Worm (Caenorhabditis elegans) whole organism, L1 larva: Measurements from ENCODE around the gene let-19.

Experiments
- C16A3.4 ChIP-seq: fragments of 150-350 bp; optimal IDR thresholded peaks from 2 replicates; lab custom pipeline; 2014; ENCODE audit warnings: missing biosample characterization, missing genetic modification characterization
- F16B12.6 ChIP-seq: fragments of 150-350 bp; optimal IDR thresholded peaks from 2 replicates; lab custom pipeline; 2014; ENCODE audit warnings: missing biosample characterization, missing genetic modification characterization
- blmp-1 ChIP-seq: fragments of 150-350 bp; optimal IDR thresholded peaks from 2 replicates; lab custom pipeline; 2014; ENCODE audit warnings: missing biosample characterization, missing genetic modification characterization
- ceh-8 ChIP-seq: fragments of 200-800 bp; sonication (Bioruptor generic); optimal IDR thresholded peaks from 2 replicates; lab custom pipeline; 2018; ENCODE audit warnings: mild to moderate bottlenecking, missing genetic modification characterization, moderate library complexity, missing compliant biosample characterization
- ceh-82 ChIP-seq, 3 experiments: fragments of 150-350 bp in 1 of 3; sonication (generic microtip) in 2 of 3; optimal IDR thresholded peaks; 2 replicates each; lab custom pipeline; 2014 to 2017; ENCODE audit warnings: missing biosample characterization in 3 of 3, missing genetic modification characterization in 3 of 3
- ceh-90 ChIP-seq: sonication (generic microtip); optimal IDR thresholded peaks from 2 replicates; lab custom pipeline; 2016; ENCODE audit warnings: missing genetic modification characterization, missing compliant biosample characterization
- dpl-1 ChIP-seq, 3 experiments: fragments of 150-350 bp in 2 of 3; sonication (generic microtip) in 1 of 3; optimal IDR thresholded peaks; 2 replicates each; lab custom pipeline; 2014 to 2017; ENCODE audit warnings: missing biosample characterization in 3 of 3, missing genetic modification characterization in 3 of 3, missing genetic modification reagents in 3 of 3
- dsc-1 ChIP-seq: sonication (generic microtip); optimal IDR thresholded peaks from 2 replicates; lab custom pipeline; 2016; ENCODE audit warnings: mild to moderate bottlenecking, missing genetic modification characterization, missing compliant biosample characterization
- efl-1 ChIP-seq, 4 experiments: fragments of 150-350 bp; optimal IDR thresholded peaks in 3 of 4; peaks in 1 of 4; 1 replicate in 1 of 4; 2 replicates in 3 of 4; lab custom pipeline; 2014; ENCODE audit warnings: missing biosample characterization in 2 of 4, missing genetic modification characterization in 2 of 4, missing genetic modification reagents in 2 of 4
- egl-13 ChIP-seq: sonication (generic microtip); optimal IDR thresholded peaks from 2 replicates; lab custom pipeline; 2016; ENCODE audit warnings: missing genotype, missing genetic modification reagents, missing genetic modification characterization, missing compliant biosample characterization
- elt-3 ChIP-seq, 6 experiments: fragments of 150-350 bp in 1 of 6; sonication (generic microtip); optimal IDR thresholded peaks; 2 replicates each; lab custom pipeline; 2017 to 2018; ENCODE audit warnings: missing biosample characterization in 6 of 6, missing genetic modification characterization in 6 of 6, inconsistent platforms in 1 of 6
- ets-5 ChIP-seq: fragments of 200-800 bp; sonication (Bioruptor generic); IDR thresholded peaks from 2 replicates; pipeline ENCODE4 v1.3.6; 2022; ENCODE audit warnings: missing genetic modification characterization, missing compliant biosample characterization
- fkh-8 ChIP-seq: sonication (generic microtip); optimal IDR thresholded peaks from 2 replicates; lab custom pipeline; 2016; ENCODE audit warnings: mild to moderate bottlenecking, missing genetic modification characterization, missing compliant biosample characterization
- grh-1 ChIP-seq: fragments of 200-800 bp; sonication (Bioruptor generic); IDR thresholded peaks from 2 replicates; pipeline ENCODE4 v1.3.6; 2022; ENCODE audit warnings: missing genetic modification reagents, missing genetic modification characterization, missing compliant biosample characterization
- irx-1 ChIP-seq: sonication (generic microtip); optimal IDR thresholded peaks from 2 replicates; lab custom pipeline; 2016; ENCODE audit warnings: missing genetic modification characterization, missing compliant biosample characterization
- isw-1 ChIP-seq: fragments of 200-800 bp; sonication (Bioruptor generic); IDR thresholded peaks from 2 replicates; pipeline ENCODE4 v1.3.6; 2022; ENCODE audit warnings: missing genetic modification characterization, missing compliant biosample characterization
- lin-13 ChIP-seq: fragments of 150-350 bp; optimal IDR thresholded peaks from 2 replicates; lab custom pipeline; 2014; ENCODE audit warnings: missing biosample characterization, missing genetic modification reagents, missing genetic modification characterization
- lin-14 ChIP-seq: fragments of 200-800 bp; sonication (Bioruptor generic); optimal IDR thresholded peaks from 2 replicates; lab custom pipeline; 2018; ENCODE audit warnings: mild to moderate bottlenecking, missing genetic modification characterization, moderate library complexity, missing compliant biosample characterization
- lin-35 ChIP-seq, 2 experiments: fragments of 150-350 bp; optimal IDR thresholded peaks; 2 replicates each; lab custom pipeline; 2014; ENCODE audit warnings: missing biosample characterization in 2 of 2, missing genetic modification characterization in 2 of 2, missing genetic modification reagents in 2 of 2
- lsy-2 ChIP-seq, 2 experiments: fragments of 150-350 bp; optimal IDR thresholded peaks; 2 replicates each; lab custom pipeline; 2014; ENCODE audit warnings: missing biosample characterization in 2 of 2, missing genetic modification characterization in 2 of 2
- mab-9 ChIP-seq: fragments of 200-800 bp; sonication (Bioruptor generic); IDR thresholded peaks from 2 replicates; pipeline ENCODE4 v1.3.6; 2022; ENCODE audit warnings: missing genetic modification reagents, missing genetic modification characterization, missing compliant biosample characterization
- mdl-1 ChIP-seq, 2 experiments: fragments of 150-350 bp; optimal IDR thresholded peaks; 2 replicates each; lab custom pipeline; 2014 to 2017; ENCODE audit warnings: missing biosample characterization in 2 of 2, missing genetic modification characterization in 2 of 2, inconsistent platforms in 1 of 2
- mep-1 ChIP-seq: fragments of 150-350 bp; optimal IDR thresholded peaks from 2 replicates; lab custom pipeline; 2014; ENCODE audit warnings: missing biosample characterization, missing genetic modification characterization
- nhr-11 ChIP-seq: fragments of 150-350 bp; optimal IDR thresholded peaks from 2 replicates; lab custom pipeline; 2014; ENCODE audit warnings: missing biosample characterization, missing genetic modification characterization
- nhr-19 ChIP-seq: fragments of 200-800 bp; sonication (Bioruptor generic); conservative IDR thresholded peaks from 2 replicates; pipeline ENCODE4 v1.3.6; 2022; ENCODE audit warnings: missing genetic modification characterization, missing compliant biosample characterization
- nhr-20 ChIP-seq: sonication (generic microtip); optimal IDR thresholded peaks from 2 replicates; lab custom pipeline; 2016; ENCODE audit warnings: mild to moderate bottlenecking, missing genetic modification characterization, missing compliant biosample characterization
- nhr-237 ChIP-seq: fragments of 150-350 bp; optimal IDR thresholded peaks from 2 replicates; lab custom pipeline; 2014; ENCODE audit warnings: missing biosample characterization, missing genetic modification characterization
- nhr-28 ChIP-seq: fragments of 150-350 bp; optimal IDR thresholded peaks from 2 replicates; lab custom pipeline; 2014; ENCODE audit warnings: missing biosample characterization, missing genetic modification characterization
- nhr-47 ChIP-seq: sonication (generic microtip); optimal IDR thresholded peaks from 2 replicates; lab custom pipeline; 2016; ENCODE audit warnings: mild to moderate bottlenecking, missing genetic modification characterization, moderate library complexity, missing compliant biosample characterization
- nhr-71 ChIP-seq: sonication (generic microtip); optimal IDR thresholded peaks from 2 replicates; lab custom pipeline; 2016; ENCODE audit warnings: mild to moderate bottlenecking, missing genetic modification characterization, moderate library complexity, missing compliant biosample characterization
- nhr-76 ChIP-seq: sonication (generic microtip); optimal IDR thresholded peaks from 2 replicates; lab custom pipeline; 2017; ENCODE audit warnings: missing biosample characterization, missing genetic modification characterization
- nhr-85 ChIP-seq: sonication (generic microtip); peaks from one replicate; lab custom pipeline; 2016; ENCODE audit warnings: missing genetic modification characterization, inconsistent platforms, missing compliant biosample characterization
- nhr-90 ChIP-seq: sonication (generic microtip); optimal IDR thresholded peaks from 2 replicates; lab custom pipeline; 2016; ENCODE audit warnings: mild to moderate bottlenecking, missing genetic modification characterization, missing compliant biosample characterization; ENCODE audit not compliant: poor library complexity
- pax-3 ChIP-seq: fragments of 200-800 bp; sonication (Bioruptor generic); optimal IDR thresholded peaks from 2 replicates; lab custom pipeline; 2018; ENCODE audit warnings: mild to moderate bottlenecking, missing genetic modification characterization, moderate library complexity, missing compliant biosample characterization
- pqm-1 ChIP-seq: sonication (generic microtip); optimal IDR thresholded peaks from 3 replicates; lab custom pipeline; 2017; ENCODE audit warnings: missing biosample characterization, missing genetic modification characterization
- skn-1 ChIP-seq: fragments of 150-350 bp; optimal IDR thresholded peaks from 2 replicates; lab custom pipeline; 2014; ENCODE audit warnings: missing biosample characterization, missing genetic modification characterization
- snpc-4 ChIP-seq: fragments of 150-350 bp; optimal IDR thresholded peaks from 2 replicates; lab custom pipeline; 2014; ENCODE audit warnings: missing biosample characterization, missing genetic modification characterization
- snu-23 ChIP-seq: sonication (generic microtip); optimal IDR thresholded peaks from 2 replicates; lab custom pipeline; 2016; ENCODE audit warnings: missing genetic modification characterization, missing compliant biosample characterization
- tbx-2 ChIP-seq: sonication (generic microtip); optimal IDR thresholded peaks from 2 replicates; lab custom pipeline; 2016; ENCODE audit warnings: missing genetic modification characterization, missing compliant biosample characterization
- unc-130 ChIP-seq: fragments of 150-350 bp; optimal IDR thresholded peaks from 2 replicates; lab custom pipeline; 2017; ENCODE audit warnings: missing biosample characterization, missing genetic modification characterization, inconsistent platforms
- xbp-1 ChIP-seq: sonication (generic microtip); optimal IDR thresholded peaks from 2 replicates; lab custom pipeline; 2016; ENCODE audit warnings: missing genetic modification characterization, missing compliant biosample characterization
- zip-4 ChIP-seq: fragments of 200-800 bp; sonication (Bioruptor generic); optimal IDR thresholded peaks from 2 replicates; lab custom pipeline; 2018; ENCODE audit warnings: mild to moderate bottlenecking, missing genetic modification characterization, moderate library complexity, missing compliant biosample characterization
- ztf-4 ChIP-seq: fragments of 150-350 bp; optimal IDR thresholded peaks from 2 replicates; lab custom pipeline; 2014; ENCODE audit warnings: missing biosample characterization, missing genetic modification characterization

Gene let-19

ce11 chrII:8821140-8821595 is 50.4 kb downstream of the let-19 start, which contains the start of gene F46C5.1:
Gene F46C5.1, minus strand, starts transcription at chrII:8821190.
- TF ChIP-seq lsy-2 (tag; optimal IDR thresholded peaks at IDR 0.05; lab: Kevin White, UChicago) (peak in 1 of 2 experiments; percentile 68), zip-4 (GFP tag; lab: Kevin White, UChicago) (no peak), blmp-1 (tag; lab: Kevin White, UChicago) (peak; percentile 63), elt-3 (tag; optimal IDR thresholded peaks at IDR 0.05; lab: Kevin White, UChicago) (peak in 2 of 6 experiments; percentile 6 to 25), ets-5 (GFP tag; lab: Robert Waterston, UW) (no peak), C16A3.4 (peak; percentile 2)
- TF ChIP-seq, all 84 proteins: peak for 4

- no peak for TF ChIP-seq nhr-237 (tag; lab: Kevin White, UChicago)
- peak; percentile 23 for TF ChIP-seq irx-1
- TF ChIP-seq C16A3.4, result peak; percentile 39
- peak; percentile 52 for TF ChIP-seq tbx-2 (tag; lab: Kevin White, UChicago)
- no peak for TF ChIP-seq lin-13
- peak; percentile 59 for TF ChIP-seq blmp-1 (tag; lab: Kevin White, UChicago)
- TF ChIP-seq grh-1, result peak; percentile 61
- peak in 1 of 2 experiments; percentile 85 for TF ChIP-seq mdl-1 (tag; optimal IDR thresholded peaks at IDR 0.05; lab: Kevin White, UChicago)
- no peak for TF ChIP-seq dsc-1 (tag; lab: Kevin White, UChicago)
- TF ChIP-seq xbp-1 (tag; lab: Kevin White, UChicago), result no peak
- peak; percentile 86 for TF ChIP-seq nhr-19 (GFP tag; lab: Robert Waterston, UW)
- TF ChIP-seq unc-130 (tag; lab: Kevin White, UChicago), result peak; percentile 84
- peak; percentile 86 for TF ChIP-seq nhr-20
- TF ChIP-seq nhr-47 (tag; lab: Kevin White, UChicago), result peak; percentile 25
- peak in 5 of 6 experiments; percentile 7 to 95 (median 38) for TF ChIP-seq elt-3 (tag; optimal IDR thresholded peaks at IDR 0.05; lab: Kevin White, UChicago)
- TF ChIP-seq lin-14 (GFP tag; lab: Kevin White, UChicago), result peak; percentile 64
- TF ChIP-seq nhr-71, result peak; percentile 61
- peak in 1 of 2 experiments; percentile 71 for TF ChIP-seq lin-35 (GFP tag; optimal IDR thresholded peaks at IDR 0.05; lab: Kevin White, UChicago)
- no peak for TF ChIP-seq dpl-1 (GFP tag; optimal IDR thresholded peaks at IDR 0.05; lab: Kevin White, UChicago)
- no peak for TF ChIP-seq ztf-4 (tag; lab: Kevin White, UChicago)
- no peak for TF ChIP-seq efl-1 (optimal IDR thresholded peaks at IDR 0.05; lab: Kevin White, UChicago)
- TF ChIP-seq efl-1 (GFP tag; optimal IDR thresholded peaks at IDR 0.05 in 1 of 2; lab: Kevin White, UChicago), result peak in 1 of 2 experiments; percentile 88
- peak; percentile 73 for TF ChIP-seq nhr-90 (tag; lab: Kevin White, UChicago)
- TF ChIP-seq nhr-85 (tag; lab: Kevin White, UChicago), result peak; percentile 91
- TF ChIP-seq snu-23 (GFP tag; lab: Kevin White, UChicago), result peak; percentile 43
- TF ChIP-seq lsy-2 (tag; optimal IDR thresholded peaks at IDR 0.05; lab: Kevin White, UChicago), result peak in 1 of 2 experiments; percentile 47
- no peak for TF ChIP-seq ceh-82 (tag; optimal IDR thresholded peaks at IDR 0.05; lab: Kevin White, UChicago)
Observed at ce11 chrII:8822711-8823110, 51.9 kb downstream of the let-19 start.

ce11 chrII:8825769-8826168 is 55.0 kb downstream of the let-19 start, which contains the start of gene nas-25:
Gene nas-25, plus strand, starts transcription at chrII:8826069.
- TF ChIP-seq ceh-8 (GFP tag; lab: Kevin White, UChicago), result no peak
- no peak for TF ChIP-seq nhr-76
- peak; percentile 16 for TF ChIP-seq nhr-85 (tag; lab: Kevin White, UChicago)
- TF ChIP-seq mep-1 (tag; lab: Kevin White, UChicago), result no peak
- TF ChIP-seq, all 84 proteins: peak for 1

ce11 chrII:8829189-8829588 is 58.4 kb downstream of the let-19 start, which contains the start of gene F46C5.2:
Gene F46C5.2, minus strand, starts transcription at chrII:8829289.
- TF ChIP-seq lin-35 (GFP tag; optimal IDR thresholded peaks at IDR 0.05; lab: Kevin White, UChicago) (no peak), fkh-8 (tag; lab: Kevin White, UChicago) (no peak), pax-3 (tag; lab: Kevin White, UChicago) (no peak), isw-1 (GFP tag; lab: Robert Waterston, UW) (no peak), snpc-4 (tag; lab: Kevin White, UChicago) (no peak), ceh-8 (GFP tag; lab: Kevin White, UChicago) (no peak), skn-1 (no peak), ceh-90 (tag; lab: Kevin White, UChicago) (no peak), egl-13 (no peak), nhr-19 (GFP tag; lab: Robert Waterston, UW) (no peak), ztf-4 (tag; lab: Kevin White, UChicago) (no peak), efl-1 (optimal IDR thresholded peaks at IDR 0.05; lab: Kevin White, UChicago) (no peak), efl-1 (GFP tag; optimal IDR thresholded peaks at IDR 0.05 in 1 of 2; lab: Kevin White, UChicago) (no peak), nhr-11 (no peak), pqm-1 (no peak), nhr-28 (tag; lab: Kevin White, UChicago) (no peak), elt-3 (tag; optimal IDR thresholded peaks at IDR 0.05; lab: Kevin White, UChicago) (no peak), F16B12.6 (tag; lab: Kevin White, UChicago) (no peak), mab-9 (GFP tag; lab: Robert Waterston, UW) (no peak), xbp-1 (tag; lab: Kevin White, UChicago) (no peak), dpl-1 (GFP tag; optimal IDR thresholded peaks at IDR 0.05; lab: Kevin White, UChicago) (no peak)
